Fruit fly (Drosophila melanogaster) whole organism, embryonic: Measurements from ENCODE around the gene Jon99Ci.

ENCODE experiments used
- Asciz ChIP-seq: fragments of 200-800 bp; sonication (Bioruptor generic); optimal IDR thresholded peaks from 2 replicates; lab custom pipeline; 2017; ENCODE audit warnings: missing biosample characterization, mild to moderate bottlenecking, missing genetic modification characterization, missing genetic modification reagents
- Awh ChIP-seq: fragments of 200-800 bp; sonication (Bioruptor generic); IDR thresholded peaks from 2 replicates; pipeline ENCODE4, ENCODE4 v1.3.6; 2022; ENCODE audit warnings: missing biosample characterization, missing genetic modification characterization
- CG10147 ChIP-seq: fragments of 200-800 bp; sonication (Bioruptor generic); optimal IDR thresholded peaks from 2 replicates; lab custom pipeline; 2019; ENCODE audit warnings: missing biosample characterization, mild to moderate bottlenecking, missing genetic modification characterization, moderate library complexity
- CG12299 ChIP-seq: fragments of 200-800 bp; sonication (Bioruptor generic); optimal IDR thresholded peaks from 2 replicates; lab custom pipeline; 2018; ENCODE audit warnings: missing biosample characterization, mild to moderate bottlenecking, missing genetic modification characterization
- CG13287 ChIP-seq: fragments of 200-800 bp; sonication (Bioruptor generic); IDR thresholded peaks from 2 replicates; pipeline ENCODE4 v1.3.6; 2022; ENCODE audit warnings: missing biosample characterization, missing genetic modification characterization; ENCODE audit not compliant: partially characterized antibody
- CG14441 ChIP-seq: fragments of 200-800 bp; sonication (Bioruptor generic); IDR thresholded peaks from 2 replicates; pipeline ENCODE4 v1.3.6; 2022; ENCODE audit warnings: missing biosample characterization, missing genetic modification characterization
- CG1529 ChIP-seq: fragments of 200-800 bp; sonication (Bioruptor generic); optimal IDR thresholded peaks from 3 replicates; lab custom pipeline; 2018; ENCODE audit warnings: missing biosample characterization, missing genetic modification characterization
- CG16779 ChIP-seq: fragments of 200-800 bp; sonication (Bioruptor generic); IDR thresholded peaks from 2 replicates; pipeline ENCODE4 v1.3.6; 2022; ENCODE audit warnings: missing biosample characterization, missing genetic modification characterization
- CG18262 ChIP-seq: fragments of 200-800 bp; optimal IDR thresholded peaks from 3 replicates; lab custom pipeline; 2019; ENCODE audit warnings: missing biosample characterization, mild to moderate bottlenecking, missing genetic modification characterization, moderate library complexity
- CG31365 ChIP-seq: fragments of 200-800 bp; sonication (Bioruptor generic); optimal IDR thresholded peaks from 2 replicates; lab custom pipeline; 2018; ENCODE audit warnings: missing biosample characterization, mild to moderate bottlenecking, missing genetic modification characterization
- CG34422 ChIP-seq: fragments of 200-800 bp; sonication (Bioruptor generic); IDR thresholded peaks from 3 replicates; pipeline ENCODE4 v1.3.6; 2022; ENCODE audit warnings: missing biosample characterization, missing genetic modification characterization
- CG3838 ChIP-seq: fragments of 200-800 bp; sonication (Bioruptor generic); optimal IDR thresholded peaks from 3 replicates; lab custom pipeline; 2016; ENCODE audit warnings: missing biosample characterization, missing genetic modification characterization
- CG42726 ChIP-seq: fragments of 200-800 bp; sonication (Bioruptor generic); IDR thresholded peaks from 2 replicates; pipeline ENCODE4 v1.3.6; 2022; ENCODE audit warnings: missing biosample characterization, missing genetic modification characterization; ENCODE audit not compliant: partially characterized antibody
- CG4707 ChIP-seq: fragments of 200-800 bp; sonication (Bioruptor generic); optimal IDR thresholded peaks from 2 replicates; lab custom pipeline; 2018; ENCODE audit warnings: missing biosample characterization, mild to moderate bottlenecking, missing genetic modification characterization, moderate library complexity
- CG7372 ChIP-seq: fragments of 200-800 bp; sonication (Bioruptor generic); IDR thresholded peaks from 2 replicates; pipeline ENCODE4 v1.3.6; 2022; ENCODE audit warnings: missing biosample characterization, missing genetic modification characterization
- CG8359 ChIP-seq: fragments of 200-800 bp; sonication (Bioruptor generic); optimal IDR thresholded peaks from 2 replicates; lab custom pipeline; 2017; ENCODE audit warnings: missing biosample characterization, mild to moderate bottlenecking, missing genetic modification characterization, borderline replicate concordance
- CG8765 ChIP-seq: fragments of 200-800 bp; sonication (Bioruptor generic); IDR thresholded peaks from 2 replicates; pipeline ENCODE4 v1.3.6; 2022; ENCODE audit warnings: missing biosample characterization, missing genetic modification characterization
- CG9932 ChIP-seq: fragments of 200-800 bp; sonication (Bioruptor generic); IDR thresholded peaks from 2 replicates; pipeline ENCODE4 v1.3.6; 2022; ENCODE audit warnings: missing biosample characterization, missing genetic modification characterization
- CTCF ChIP-seq: fragments of 200-800 bp; sonication (Bioruptor generic); optimal IDR thresholded peaks from 2 replicates; lab custom pipeline; 2017; ENCODE audit warnings: missing biosample characterization, mild to moderate bottlenecking, missing genetic modification characterization, moderate library complexity
- Dref ChIP-seq: fragments of 200-800 bp; sonication (Bioruptor generic); IDR thresholded peaks from 2 replicates; pipeline ENCODE4 v1.3.6; 2022; ENCODE audit warnings: missing biosample characterization, missing genetic modification characterization
- E2f2 ChIP-seq: fragments of 200-800 bp; sonication (Bioruptor generic); IDR thresholded peaks from 2 replicates; pipeline ENCODE4 v1.3.6; 2022; ENCODE audit warnings: missing biosample characterization, missing genetic modification characterization
- Elba2 ChIP-seq: fragments of 200-800 bp; sonication (Bioruptor generic); optimal IDR thresholded peaks from 3 replicates; lab custom pipeline; 2016; ENCODE audit warnings: missing biosample characterization, missing genetic modification characterization
- H2.0 ChIP-seq: fragments of 200-800 bp; sonication (Bioruptor generic); IDR thresholded peaks from 2 replicates; pipeline ENCODE4 v1.3.6; 2022; ENCODE audit warnings: missing biosample characterization, missing genetic modification characterization
- Hsf ChIP-seq: fragments of 200-800 bp; sonication (Bioruptor generic); optimal IDR thresholded peaks from 3 replicates; lab custom pipeline; 2016; ENCODE audit warnings: missing biosample characterization, missing genetic modification characterization
- MBD-R2 ChIP-seq: fragments of 200-800 bp; sonication (Bioruptor generic); IDR thresholded peaks from 2 replicates; pipeline ENCODE4 v1.3.6; 2022; ENCODE audit warnings: missing biosample characterization, missing genetic modification characterization
- Oaz ChIP-seq: fragments of 200-800 bp; sonication (Bioruptor generic); IDR thresholded peaks from 2 replicates; pipeline ENCODE4 v1.3.6; 2022; ENCODE audit warnings: missing biosample characterization, missing genetic modification characterization
- Optix ChIP-seq: fragments of 200-800 bp; sonication (Bioruptor generic); IDR thresholded peaks from 3 replicates; pipeline ENCODE4 v1.3.6; 2022; ENCODE audit warnings: missing biosample characterization, missing genetic modification characterization
- Ptx1 ChIP-seq: fragments of 200-800 bp; sonication (Bioruptor generic); IDR thresholded peaks from 2 replicates; pipeline ENCODE4 v1.3.6; 2022; ENCODE audit warnings: missing biosample characterization, missing genetic modification characterization
- Scr ChIP-seq: fragments of 200-800 bp; sonication (Bioruptor generic); IDR thresholded peaks from 2 replicates; pipeline ENCODE4 v1.3.6; 2022; ENCODE audit warnings: missing biosample characterization, missing genetic modification characterization; ENCODE audit not compliant: partially characterized antibody
- Side ChIP-seq: fragments of 200-800 bp; sonication (Bioruptor generic); optimal IDR thresholded peaks from 2 replicates; lab custom pipeline; 2016; ENCODE audit warnings: missing biosample characterization, missing genetic modification characterization
- Sin3A ChIP-seq: fragments of >200 bp; optimal IDR thresholded peaks from 2 replicates; lab custom pipeline; 2018
- Sox102F ChIP-seq: fragments of 200-800 bp; sonication (Bioruptor generic); optimal IDR thresholded peaks from 2 replicates; lab custom pipeline; 2018; ENCODE audit warnings: missing biosample characterization, mild to moderate bottlenecking, missing genetic modification characterization, moderate library complexity
- Spps ChIP-seq: fragments of 200-800 bp; sonication (Bioruptor generic); optimal IDR thresholded peaks from 2 replicates; lab custom pipeline; 2018; ENCODE audit warnings: missing biosample characterization, mild to moderate bottlenecking, missing genetic modification characterization
- Usf ChIP-seq: fragments of 200-800 bp; sonication (Bioruptor generic); optimal IDR thresholded peaks from 2 replicates; lab custom pipeline; 2017; ENCODE audit warnings: missing genotype, missing biosample characterization, missing genetic modification characterization
- Xrp1 ChIP-seq: fragments of 200-800 bp; sonication (Bioruptor generic); IDR thresholded peaks from 2 replicates; pipeline ENCODE4 v1.3.6; 2022; ENCODE audit warnings: missing biosample characterization, missing genetic modification characterization
- ap ChIP-seq: fragments of 200-800 bp; sonication (Bioruptor generic); IDR thresholded peaks from 2 replicates; pipeline ENCODE4 v1.3.6; 2022; ENCODE audit warnings: missing biosample characterization, missing genetic modification characterization
- ara ChIP-seq: fragments of 200-800 bp; sonication (Bioruptor generic); IDR thresholded peaks from 2 replicates; pipeline ENCODE4 v1.3.6; 2022; ENCODE audit warnings: missing biosample characterization, missing genetic modification characterization
- bigmax ChIP-seq: fragments of 200-800 bp; sonication (Bioruptor generic); optimal IDR thresholded peaks from 2 replicates; lab custom pipeline; 2018; ENCODE audit warnings: missing biosample characterization, mild to moderate bottlenecking, missing genetic modification characterization
- chinmo ChIP-seq: fragments of 200-800 bp; sonication (Bioruptor generic); IDR thresholded peaks from 4 replicates; pipeline ENCODE4 v1.3.6; 2022; ENCODE audit warnings: missing biosample characterization, missing genetic modification characterization; ENCODE audit not compliant: partially characterized antibody
- crc ChIP-seq: fragments of 200-800 bp; sonication (Bioruptor generic); optimal IDR thresholded peaks from 2 replicates; lab custom pipeline; 2016; ENCODE audit warnings: missing biosample characterization, missing genetic modification characterization
- dmrt99B ChIP-seq: fragments of 200-800 bp; sonication (Bioruptor generic); optimal IDR thresholded peaks from 2 replicates; lab custom pipeline; 2018; ENCODE audit warnings: missing biosample characterization, mild to moderate bottlenecking, missing genetic modification characterization, moderate library complexity
- en ChIP-seq: fragments of 200-800 bp; sonication (Bioruptor generic); optimal IDR thresholded peaks from 2 replicates; lab custom pipeline; 2016; ENCODE audit warnings: missing biosample characterization, missing genetic modification characterization
- esg ChIP-seq: fragments of 200-800 bp; sonication (Bioruptor generic); conservative IDR thresholded peaks from 2 replicates; pipeline ENCODE4 v1.3.6; 2022; ENCODE audit warnings: missing biosample characterization, missing genetic modification characterization
- gfzf ChIP-seq: fragments of 200-800 bp; sonication (Bioruptor generic); optimal IDR thresholded peaks from 2 replicates; lab custom pipeline; 2016; ENCODE audit warnings: missing biosample characterization, mild to moderate bottlenecking, missing genetic modification characterization, moderate library complexity
- onecut ChIP-seq: fragments of 200-800 bp; sonication (Bioruptor generic); IDR thresholded peaks from 2 replicates; pipeline ENCODE4 v1.3.6; 2022; ENCODE audit warnings: missing biosample characterization, missing genetic modification characterization
- pho ChIP-seq: fragments of 200-800 bp; sonication (Bioruptor generic); optimal IDR thresholded peaks from 2 replicates; lab custom pipeline; 2016; ENCODE audit warnings: missing biosample characterization, missing genetic modification characterization
- so ChIP-seq: fragments of 200-800 bp; sonication (Bioruptor generic); IDR thresholded peaks from 3 replicates; pipeline ENCODE4 v1.3.6; 2022; ENCODE audit warnings: missing biosample characterization, missing genetic modification characterization
- ssp ChIP-seq: fragments of 200-800 bp; sonication (Bioruptor generic); IDR thresholded peaks from 2 replicates; pipeline ENCODE4 v1.3.6; 2022; ENCODE audit warnings: missing biosample characterization, missing genetic modification characterization
- vnd ChIP-seq: fragments of 200-800 bp; sonication (Bioruptor generic); IDR thresholded peaks from 3 replicates; pipeline ENCODE4 v1.3.6; 2022; ENCODE audit warnings: missing biosample characterization, missing genetic modification characterization; ENCODE audit not compliant: partially characterized antibody
- wor ChIP-seq: fragments of 200-800 bp; sonication (Bioruptor generic); IDR thresholded peaks from 2 replicates; pipeline ENCODE4 v1.3.6; 2022; ENCODE audit warnings: missing biosample characterization, missing genetic modification characterization
- zen ChIP-seq: fragments of 200-800 bp; sonication (Bioruptor generic); optimal IDR thresholded peaks from 3 replicates; lab custom pipeline; 2018; ENCODE audit warnings: missing biosample characterization, mild to moderate bottlenecking, missing genetic modification characterization, moderate library complexity
- zen2 ChIP-seq: fragments of 200-800 bp; sonication (Bioruptor generic); IDR thresholded peaks from 3 replicates; pipeline ENCODE4 v1.3.6; 2022; ENCODE audit warnings: missing biosample characterization, missing genetic modification characterization; ENCODE audit not compliant: partially characterized antibody

The Jon99Ci gene

DNA sequence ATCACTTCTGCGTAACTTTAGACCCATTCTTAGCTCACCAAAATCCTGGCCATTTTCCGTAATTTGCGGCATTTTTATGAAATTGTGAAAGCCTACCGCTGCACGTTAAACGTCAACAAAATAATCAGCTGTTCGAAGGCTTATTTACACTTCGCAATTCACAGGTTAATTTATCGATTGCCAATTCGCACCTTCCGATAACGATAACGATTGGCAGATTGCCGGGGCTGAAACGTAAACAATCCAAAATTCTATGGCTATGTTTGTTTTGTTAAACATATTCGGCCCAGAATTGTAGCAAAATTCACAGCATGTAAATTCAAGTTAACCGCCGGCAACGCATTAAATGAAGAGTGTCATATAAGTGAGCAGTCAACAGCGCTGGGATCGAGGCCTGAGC, 9.8 kb upstream of the Jon99Ci start, which contains the start of the genes eIF2Balpha and Vps13B (continued):
- peak; percentile 87; the same call in 2 of the 4 replicates for TF ChIP-seq chinmo (GFP tag; lab: Robert Waterston, UW)
- no peak for TF ChIP-seq onecut (GFP tag; lab: Robert Waterston, UW)
- 0 out of 3 replicates have a peak, but pooled peaks have one; percentile 35 for TF ChIP-seq Optix (GFP tag; lab: Robert Waterston, UW)
- TF ChIP-seq Awh (GFP tag; lab: Robert Waterston, UW), result no peak
- no peak for TF ChIP-seq Side (GFP tag; lab: Kevin White, UChicago)
- TF ChIP-seq Elba2, result no peak
- no peak for TF ChIP-seq CG14441 (GFP tag; lab: Robert Waterston, UW)
- no peak for TF ChIP-seq CTCF (GFP tag; lab: Kevin White, UChicago)
- TF ChIP-seq ara (GFP tag; lab: Robert Waterston, UW), result peak; percentile 36; the same call in 1 of the 2 replicates
- no peak for TF ChIP-seq Ptx1 (GFP tag; lab: Robert Waterston, UW)
- no peak for TF ChIP-seq CG3838 (GFP tag; lab: Kevin White, UChicago)
- peak; percentile 86 for TF ChIP-seq CG13287 (GFP tag; lab: Robert Waterston, UW)
- no peak for TF ChIP-seq pho
- TF ChIP-seq esg (GFP tag; lab: Robert Waterston, UW), result no peak
- TF ChIP-seq CG1529 (GFP tag; lab: Kevin White, UChicago), result no peak
- TF ChIP-seq CG8359, result no peak
- peak; percentile 100 for TF ChIP-seq zen2 (GFP tag; lab: Robert Waterston, UW)
- TF ChIP-seq vnd (GFP tag; lab: Robert Waterston, UW), result peak; percentile 53; the same call in 1 of the 3 replicates
- no peak for TF ChIP-seq zen (tag; lab: Kevin White, UChicago)
- TF ChIP-seq E2f2, result 0 out of 2 replicates have a peak, but pooled peaks have one; percentile 22
- TF ChIP-seq CG31365 (tag; lab: Kevin White, UChicago), result no peak
- no peak for TF ChIP-seq CG9932
- peak; percentile 65; the same call in 1 of the 2 replicates for TF ChIP-seq CG42726 (GFP tag; lab: Robert Waterston, UW)
- TF ChIP-seq H2.0, result peak; percentile 32; the same call in 1 of the 2 replicates
- peak; percentile 98 for TF ChIP-seq MBD-R2 (GFP tag; lab: Robert Waterston, UW)
- no peak for TF ChIP-seq Usf (GFP tag; lab: Kevin White, UChicago)
- no peak for TF ChIP-seq CG18262 (tag; lab: Kevin White, UChicago)
- peak; percentile 35; the same call in 1 of the 3 replicates for TF ChIP-seq so (GFP tag; lab: Robert Waterston, UW)
- TF ChIP-seq CG7372, result no peak
- TF ChIP-seq Oaz (GFP tag; lab: Robert Waterston, UW), result 0 out of 2 replicates have a peak, but pooled peaks have one; percentile 39
- TF ChIP-seq Spps (tag; lab: Kevin White, UChicago), result no peak
- 0 out of 2 replicates have a peak, but pooled peaks have one; percentile 7 for TF ChIP-seq ssp (GFP tag; lab: Robert Waterston, UW)
- peak; percentile 80 for TF ChIP-seq bigmax (GFP tag; lab: Kevin White, UChicago)
- TF ChIP-seq crc (GFP tag; lab: Kevin White, UChicago), result no peak
- TF ChIP-seq Hsf, result no peak
- no peak for TF ChIP-seq CG12299 (tag; lab: Kevin White, UChicago)
- no peak for TF ChIP-seq en (GFP tag; lab: Kevin White, UChicago)
- TF ChIP-seq ap, result no peak
- TF ChIP-seq dmrt99B (tag; lab: Kevin White, UChicago), result no peak
- peak; percentile 88 for TF ChIP-seq Dref
- peak; percentile 61; the same call in 1 of the 3 replicates for TF ChIP-seq CG34422 (GFP tag; lab: Robert Waterston, UW)
- TF ChIP-seq Sox102F (GFP tag; lab: Kevin White, UChicago), result peak; percentile 54
- TF ChIP-seq Xrp1 (GFP tag; lab: Robert Waterston, UW), result no peak
- TF ChIP-seq Sin3A, result peak; percentile 12
- TF ChIP-seq CG4707 (GFP tag; lab: Kevin White, UChicago), result no peak
- TF ChIP-seq CG16779 (GFP tag; lab: Robert Waterston, UW), result no peak
- TF ChIP-seq Asciz (GFP tag; lab: Kevin White, UChicago), result no peak
- peak; percentile 70 for TF ChIP-seq Scr (GFP tag; lab: Robert Waterston, UW)
- peak; percentile 18 for TF ChIP-seq gfzf (GFP tag; lab: Kevin White, UChicago)
- no peak for TF ChIP-seq CG8765
- no peak for TF ChIP-seq CG10147
- 0 out of 2 replicates have a peak, but pooled peaks have one; percentile 19 for TF ChIP-seq wor (GFP tag; lab: Robert Waterston, UW)
